Fruit fly (Drosophila melanogaster) whole organism, larva: ENCODE measurements around the gene CG6610.

Experiments used
- noc ChIP-seq: fragments of 200-800 bp; sonication (Bioruptor generic); optimal IDR thresholded peaks from 3 replicates; lab custom pipeline; 2019; ENCODE audit warnings: missing biosample characterization, mild to moderate bottlenecking, missing genetic modification characterization, moderate library complexity

The CG6610 gene

DNA sequence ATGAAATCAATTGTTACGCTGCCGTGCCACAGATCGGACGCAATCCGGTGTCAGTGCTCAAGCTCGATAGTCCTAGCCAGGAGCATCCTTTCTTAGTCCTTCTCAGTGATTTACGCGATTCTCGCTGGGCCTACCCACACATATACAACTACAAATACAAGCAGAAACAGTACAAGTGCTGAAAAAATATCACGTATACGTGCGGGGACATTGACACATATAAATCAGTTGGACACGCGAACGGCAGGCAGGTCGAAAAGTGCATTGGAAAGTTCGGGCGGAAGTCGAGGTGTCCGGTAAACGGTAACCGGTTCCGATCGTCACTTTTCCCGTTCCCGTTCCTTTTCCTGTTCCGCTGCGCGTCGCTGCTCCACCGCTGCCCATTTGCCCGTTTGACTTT is 36.1 kb downstream of the CG6610 start:
- TF ChIP-seq noc (tag; lab: Kevin White, UChicago) = no peak

DNA sequence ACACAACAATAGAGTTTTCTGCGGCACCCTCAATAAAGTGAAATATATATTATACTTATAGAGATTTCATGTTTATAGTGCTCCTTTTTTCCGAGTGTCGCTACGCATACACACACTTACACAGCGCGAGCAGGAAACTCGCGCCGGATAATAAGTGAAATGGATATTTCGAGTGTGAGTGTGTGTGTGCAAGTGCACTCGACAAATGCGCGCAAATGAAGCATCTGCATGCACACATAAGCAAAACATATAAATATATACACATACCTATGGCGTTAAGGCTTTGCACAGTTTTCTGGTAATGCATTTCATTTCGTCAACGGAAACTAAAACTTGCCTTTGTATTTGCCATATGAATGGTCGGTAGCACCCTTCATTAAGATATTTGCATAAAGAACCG is 40.2 kb downstream of the CG6610 start:
- TF ChIP-seq noc (tag; lab: Kevin White, UChicago) = no peak

DNA sequence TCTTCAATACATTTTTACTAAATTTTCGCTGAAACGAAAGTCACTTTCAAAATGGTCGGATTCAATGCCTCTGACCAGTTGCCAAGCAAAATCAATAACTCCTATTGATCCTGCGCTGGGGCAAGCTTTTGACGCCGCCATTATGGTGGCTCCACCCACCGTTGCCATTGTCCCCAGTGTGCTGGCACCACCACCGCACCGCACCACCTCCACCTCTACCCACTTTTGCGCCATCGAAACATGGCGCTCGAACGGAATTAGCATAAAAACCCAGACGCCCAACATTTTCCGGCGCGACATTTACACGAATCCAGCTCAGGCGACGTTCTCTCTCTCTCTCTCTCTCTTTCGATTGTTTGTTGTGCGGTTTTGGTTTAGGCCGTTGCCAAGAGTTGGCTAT is 41.5 kb downstream of the CG6610 start:
- no peak for TF ChIP-seq noc (tag; lab: Kevin White, UChicago)

DNA sequence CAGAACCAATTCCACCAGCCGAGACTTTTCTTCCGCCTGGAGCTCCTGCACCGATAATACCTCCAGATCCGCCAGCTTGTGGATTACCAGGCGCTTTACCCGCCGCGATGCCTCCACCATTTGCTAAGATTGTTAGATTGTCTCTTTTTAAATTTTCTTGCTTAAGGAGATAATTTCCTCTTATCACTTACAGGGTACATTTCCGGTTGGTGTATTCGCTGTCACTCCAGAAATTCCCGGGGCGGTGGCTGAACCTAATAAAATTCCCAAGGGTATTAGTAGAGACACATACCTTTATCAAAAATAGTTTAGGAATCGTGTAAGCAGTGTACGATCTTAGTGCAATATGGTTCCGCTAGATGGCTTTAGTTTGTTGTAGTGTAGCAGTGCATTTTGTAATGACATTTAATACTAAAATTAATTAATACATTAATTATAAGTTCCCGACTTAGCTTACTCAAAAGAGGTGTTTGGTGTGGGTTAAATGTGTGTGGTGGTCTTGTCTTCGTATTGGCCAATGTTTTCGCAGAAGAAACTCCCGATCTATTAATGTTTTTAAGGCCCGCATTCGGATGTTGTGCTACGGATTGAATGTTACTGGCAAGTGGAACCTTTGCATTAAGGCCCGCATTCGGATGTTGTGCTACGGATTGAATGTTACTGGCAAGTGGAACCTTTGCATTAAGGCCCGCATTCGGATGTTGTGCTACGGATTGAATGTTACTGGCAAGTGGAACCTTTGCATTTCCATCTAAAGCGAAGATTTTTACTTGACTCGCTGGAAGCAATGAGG is 49.5 kb downstream of the CG6610 start:
- no peak for TF ChIP-seq noc (tag; lab: Kevin White, UChicago)

DNA sequence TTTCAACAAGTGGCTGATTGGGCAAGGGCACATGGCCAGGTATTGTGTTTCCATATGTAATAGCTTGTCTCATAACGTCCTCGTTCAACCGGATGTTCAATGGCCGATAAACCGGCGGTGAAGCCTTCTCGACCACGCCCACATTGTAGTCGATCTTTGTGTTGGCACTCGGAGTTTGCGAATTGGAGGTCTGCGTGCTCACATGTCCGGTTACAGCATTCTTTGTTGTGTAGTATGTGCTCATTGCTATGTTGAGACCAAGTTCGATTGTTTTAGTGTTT is 50.0 kb downstream of the CG6610 start:
- TF ChIP-seq noc (tag; lab: Kevin White, UChicago) = no peak
